Worm (Caenorhabditis elegans): ENCODE measurements around the gene mak-2.

mak-2 gene

ce11 chrIV:866828-867270 lies 18.3 kb upstream of the mak-2 start (continued):
- TF ChIP-seq gei-17 (GFP tag; optimal IDR thresholded peaks at IDR 0.05) = peak; percentile 57
- peak; percentile 62 for TF ChIP-seq B0019.2 (GFP tag; conservative IDR thresholded peaks at IDR 0.05)
- peak; percentile 63 for TF ChIP-seq T07F8.4 (tag; optimal IDR thresholded peaks at IDR 0.05)
- no peak for TF ChIP-seq ztf-6 (GFP tag; IDR thresholded peaks at IDR 0.05)
- peak; percentile 91 for TF ChIP-seq lsy-27 (tag; optimal IDR thresholded peaks at IDR 0.05; ENCODE audit: borderline replicate concordance, insufficient read depth)
- TF ChIP-seq tlf-1 (GFP tag; optimal IDR thresholded peaks at IDR 0.05) = peak; percentile 79
- no peak for TF ChIP-seq nfya-1 (tag; optimal IDR thresholded peaks at IDR 0.05; ENCODE audit: borderline replicate concordance, insufficient read depth)
- peak; percentile 67; the same call in 1 of the 2 replicates for TF ChIP-seq hmg-20 (GFP tag; IDR thresholded peaks at IDR 0.05)
- TF ChIP-seq madf-8 (GFP tag; conservative IDR thresholded peaks at IDR 0.05) = peak; percentile 44
- TF ChIP-seq ceh-100 (GFP tag; IDR thresholded peaks at IDR 0.05) = peak; percentile 80
- no peak for TF ChIP-seq mel-28 (tag; optimal IDR thresholded peaks at IDR 0.05; ENCODE audit: borderline replicate concordance)
- TF ChIP-seq zfh-2 (GFP tag; conservative IDR thresholded peaks at IDR 0.05) = peak; percentile 92
- TF ChIP-seq tbp1 (GFP tag; optimal IDR thresholded peaks at IDR 0.05) = peak; percentile 84
- TF ChIP-seq Y67H2A.10 (GFP tag; conservative IDR thresholded peaks at IDR 0.05) = no peak
- no peak; the same call in none of the 2 replicates for TF ChIP-seq madf-3 (GFP tag; IDR thresholded peaks at IDR 0.05)
- TF ChIP-seq die-1 (tag; optimal IDR thresholded peaks at IDR 0.05) = peak; percentile 80
- TF ChIP-seq ceh-58 (GFP tag; IDR thresholded peaks at IDR 0.05) = no peak
- TF ChIP-seq nhr-90 (tag; optimal IDR thresholded peaks at IDR 0.05) = peak; percentile 77
- peak; percentile 59; the same call in 1 of the 2 replicates for TF ChIP-seq K11D2.4 (GFP tag; IDR thresholded peaks at IDR 0.05)
- TF ChIP-seq lin-40 (tag; optimal IDR thresholded peaks at IDR 0.05) = peak; percentile 82
- peak; percentile 99 for TF ChIP-seq snpc-4 (GFP tag; optimal IDR thresholded peaks at IDR 0.05)
- peak; percentile 99 to 100 (median 100) for TF ChIP-seq snpc-4 (tag; optimal IDR thresholded peaks at IDR 0.05)
- TF ChIP-seq snpc-1.1 (tag; optimal IDR thresholded peaks at IDR 0.05; ENCODE audit: insufficient read depth) = peak; percentile 99
- TF ChIP-seq rpc-1 (optimal IDR thresholded peaks at IDR 0.05) = peak; percentile 51
- peak; percentile 74 for TF ChIP-seq rpc-1 (tag; optimal IDR thresholded peaks at IDR 0.05)
- peak; percentile 40 for TF ChIP-seq cebp-1 (GFP tag; IDR thresholded peaks at IDR 0.05)
- TF ChIP-seq cebp-1 (tag; optimal IDR thresholded peaks at IDR 0.05) = peak; percentile 48
- TF ChIP-seq C17E4.6 (GFP tag; IDR thresholded peaks at IDR 0.05) = peak; percentile 93
- peak; percentile 94 for TF ChIP-seq Y95B8A.8 (GFP tag; IDR thresholded peaks at IDR 0.05)
- TF ChIP-seq lin-26 (GFP tag; IDR thresholded peaks at IDR 0.05) = peak; percentile 91
- peak; percentile 96 for TF ChIP-seq dox-1 (GFP tag; IDR thresholded peaks at IDR 0.05)
- TF ChIP-seq nfyb-1 (GFP tag; IDR thresholded peaks at IDR 0.05) = peak; percentile 88
- TF ChIP-seq let-607 (tag; optimal IDR thresholded peaks at IDR 0.05) = peak; percentile 28 to 54
- TF ChIP-seq nfya-2 (GFP tag; IDR thresholded peaks at IDR 0.05) = no peak
- no peak for TF ChIP-seq ccch-3 (GFP tag; optimal IDR thresholded peaks at IDR 0.05)
- no peak for TF ChIP-seq Y56A3A.18 (GFP tag; IDR thresholded peaks at IDR 0.05)
- TF ChIP-seq dpl-1 (GFP tag; optimal IDR thresholded peaks at IDR 0.05) = peak; percentile 16
- peak; percentile 66 for TF ChIP-seq attf-5 (GFP tag; optimal IDR thresholded peaks at IDR 0.05)
- TF ChIP-seq D2030.7 (GFP tag; IDR thresholded peaks at IDR 0.05) = peak; percentile 100
- TF ChIP-seq dpff-1 (tag; optimal IDR thresholded peaks at IDR 0.05) = no peak
- TF ChIP-seq rcor-1 (GFP tag; IDR thresholded peaks at IDR 0.05) = peak; percentile 78
- TF ChIP-seq Y79H2A.3 (GFP tag; conservative IDR thresholded peaks at IDR 0.05) = peak; percentile 81
- peak; percentile 65 for TF ChIP-seq sptf-2 (GFP tag; optimal IDR thresholded peaks at IDR 0.05)
- peak; percentile 70 for TF ChIP-seq athp-1 (tag; optimal IDR thresholded peaks at IDR 0.05)
- no peak for TF ChIP-seq fkh-3 (tag; optimal IDR thresholded peaks at IDR 0.05)
- peak; percentile 54 for TF ChIP-seq somi-1 (GFP tag; optimal IDR thresholded peaks at IDR 0.05)
- peak; percentile 66 for TF ChIP-seq ceh-27 (GFP tag; optimal IDR thresholded peaks at IDR 0.05)
- TF ChIP-seq him-1 (tag; optimal IDR thresholded peaks at IDR 0.05) = peak; percentile 97
